Worm (Caenorhabditis elegans) whole organism, young adult: Measurements from ENCODE around the gene txt-13.

Experiments
- B0035.1 ChIP-seq: sonication (generic microtip); optimal IDR thresholded peaks from 2 replicates; lab custom pipeline; 2016; ENCODE audit warnings: missing genetic modification characterization, mild to moderate bottlenecking, missing compliant biosample characterization, missing genotype, missing genetic modification reagents
- B0336.3 ChIP-seq: fragments of 200-800 bp; sonication (Bioruptor generic); IDR thresholded peaks from 2 replicates; pipeline ENCODE4 v1.3.6; 2022; ENCODE audit warnings: missing genetic modification characterization, missing compliant biosample characterization
- C06A6.2 ChIP-seq: fragments of 200-800 bp; sonication (Bioruptor generic); conservative IDR thresholded peaks from 2 replicates; pipeline ENCODE4 v1.3.6; 2022; ENCODE audit warnings: missing genetic modification characterization, missing compliant biosample characterization
- D2030.7 ChIP-seq: fragments of 200-800 bp; sonication (Bioruptor generic); IDR thresholded peaks from 2 replicates; pipeline ENCODE4 v1.3.6; 2022; ENCODE audit warnings: missing genetic modification reagents, missing genetic modification characterization, missing compliant biosample characterization
- F23B12.7 ChIP-seq: sonication (generic microtip); optimal IDR thresholded peaks from 2 replicates; lab custom pipeline; 2017; ENCODE audit warnings: missing genetic modification characterization, mild to moderate bottlenecking, missing compliant biosample characterization, antibody characterized with exemption, moderate library complexity; ENCODE audit not compliant: insufficient read depth
- F33H1.4 ChIP-seq: fragments of 200-800 bp; sonication (Bioruptor generic); IDR thresholded peaks from 2 replicates; pipeline ENCODE4 v1.3.6; 2022; ENCODE audit warnings: missing genetic modification reagents, missing genetic modification characterization, missing compliant biosample characterization
- F37B4.10 ChIP-seq: fragments of 200-800 bp; sonication (Bioruptor generic); IDR thresholded peaks from 2 replicates; pipeline ENCODE4 v1.3.6; 2022; ENCODE audit warnings: missing genetic modification characterization, missing compliant biosample characterization
- F55B11.4 ChIP-seq: sonication (generic microtip); optimal IDR thresholded peaks from 2 replicates; lab custom pipeline; 2016; ENCODE audit warnings: missing compliant biosample characterization, missing genetic modification characterization, borderline replicate concordance; ENCODE audit not compliant: insufficient read depth
- F57A8.1 ChIP-seq: fragments of 200-800 bp; sonication (Bioruptor generic); optimal IDR thresholded peaks from 2 replicates; lab custom pipeline; 2018; ENCODE audit warnings: mild to moderate bottlenecking, missing genetic modification characterization, moderate library complexity, missing compliant biosample characterization
- F57C9.4 ChIP-seq: sonication (generic microtip); optimal IDR thresholded peaks from 2 replicates; lab custom pipeline; 2017; ENCODE audit warnings: mild to moderate bottlenecking, missing genetic modification characterization, missing compliant biosample characterization
- K12H6.12 ChIP-seq: fragments of 200-800 bp; sonication (Bioruptor generic); optimal IDR thresholded peaks from 2 replicates; lab custom pipeline; 2018; ENCODE audit warnings: mild to moderate bottlenecking, missing genetic modification characterization, missing compliant biosample characterization
- T26A5.8 ChIP-seq: sonication (generic microtip); optimal IDR thresholded peaks from 2 replicates; lab custom pipeline; 2016; ENCODE audit warnings: missing genetic modification characterization, missing compliant biosample characterization
- Y56A3A.18 ChIP-seq: fragments of 200-800 bp; sonication (Bioruptor generic); IDR thresholded peaks from 2 replicates; pipeline ENCODE4 v1.3.6; 2022; ENCODE audit warnings: missing genetic modification reagents, missing genetic modification characterization, missing compliant biosample characterization
- akir-1 ChIP-seq: fragments of 200-800 bp; sonication (Bioruptor generic); optimal IDR thresholded peaks from 2 replicates; lab custom pipeline; 2018; ENCODE audit warnings: mild to moderate bottlenecking, missing genetic modification characterization, moderate library complexity, missing compliant biosample characterization
- aptf-3 ChIP-seq: fragments of 200-800 bp; sonication (Bioruptor generic); IDR thresholded peaks from 2 replicates; pipeline ENCODE4 v1.3.6; 2022; ENCODE audit warnings: missing genetic modification characterization, missing compliant biosample characterization
- atf-7 ChIP-seq: sonication (generic microtip); optimal IDR thresholded peaks from 2 replicates; lab custom pipeline; 2017; ENCODE audit warnings: mild to moderate bottlenecking, missing genetic modification characterization, missing compliant biosample characterization
- attf-5 ChIP-seq: fragments of 200-800 bp; sonication (Bioruptor generic); optimal IDR thresholded peaks from 2 replicates; lab custom pipeline; 2018; ENCODE audit warnings: mild to moderate bottlenecking, missing genetic modification characterization, missing compliant biosample characterization
- ceh-100 ChIP-seq: fragments of 200-800 bp; sonication (Bioruptor generic); IDR thresholded peaks from 2 replicates; pipeline ENCODE4 v1.3.6; 2022; ENCODE audit warnings: missing genetic modification reagents, missing genetic modification characterization, missing compliant biosample characterization
- die-1 ChIP-seq: sonication (generic microtip); optimal IDR thresholded peaks from 2 replicates; lab custom pipeline; 2016; ENCODE audit warnings: missing genotype, mild to moderate bottlenecking, missing genetic modification characterization, missing compliant biosample characterization
- efl-1 ChIP-seq: fragments of 150-350 bp; optimal IDR thresholded peaks from 2 replicates; lab custom pipeline; 2014; ENCODE audit warnings: missing biosample characterization, missing genetic modification reagents, missing genetic modification characterization
- egl-18 ChIP-seq: fragments of 200-800 bp; sonication (Bioruptor generic); IDR thresholded peaks from 2 replicates; pipeline ENCODE4 v1.3.6; 2022; ENCODE audit warnings: missing genetic modification reagents, missing genetic modification characterization, missing compliant biosample characterization
- ets-4 ChIP-seq: fragments of 200-800 bp; sonication (Bioruptor generic); optimal IDR thresholded peaks from 2 replicates; lab custom pipeline; 2018; ENCODE audit warnings: mild to moderate bottlenecking, missing genetic modification characterization, missing compliant biosample characterization
- hlh-12 ChIP-seq: sonication (generic microtip); optimal IDR thresholded peaks from 2 replicates; lab custom pipeline; 2016; ENCODE audit warnings: missing genetic modification characterization, missing compliant biosample characterization
- hmg-1.2 ChIP-seq: fragments of 200-800 bp; sonication (Bioruptor generic); IDR thresholded peaks from 2 replicates; pipeline ENCODE4 v1.3.6; 2022; ENCODE audit warnings: missing genetic modification reagents, missing genetic modification characterization, missing compliant biosample characterization
- hmg-20 ChIP-seq: fragments of 200-800 bp; sonication (Bioruptor generic); IDR thresholded peaks from 2 replicates; pipeline ENCODE4 v1.3.6; 2022; ENCODE audit warnings: missing genetic modification reagents, missing genetic modification characterization, missing compliant biosample characterization
- let-526 ChIP-seq: fragments of 200-800 bp; sonication (Bioruptor generic); IDR thresholded peaks from 2 replicates; pipeline ENCODE4 v1.3.6; 2022; ENCODE audit warnings: missing genetic modification reagents, missing genetic modification characterization, missing compliant biosample characterization
- lin-40 ChIP-seq: sonication (generic microtip); optimal IDR thresholded peaks from 2 replicates; lab custom pipeline; 2016; ENCODE audit warnings: missing genetic modification characterization, mild to moderate bottlenecking, missing compliant biosample characterization, missing genotype, missing genetic modification reagents
- lsy-27 ChIP-seq: sonication (generic microtip); optimal IDR thresholded peaks from 2 replicates; lab custom pipeline; 2017; ENCODE audit warnings: missing genetic modification characterization, mild to moderate bottlenecking, missing compliant biosample characterization, antibody characterized with exemption, missing genotype, borderline replicate concordance; ENCODE audit not compliant: insufficient read depth
- madf-10 ChIP-seq: sonication (generic microtip); optimal IDR thresholded peaks from 2 replicates; lab custom pipeline; 2016; ENCODE audit warnings: mild to moderate bottlenecking, missing genetic modification characterization, missing compliant biosample characterization
- madf-3 ChIP-seq: fragments of 200-800 bp; sonication (Bioruptor generic); IDR thresholded peaks from 2 replicates; pipeline ENCODE4 v1.3.6; 2022; ENCODE audit warnings: missing genetic modification reagents, missing genetic modification characterization, missing compliant biosample characterization
- nfya-1 ChIP-seq: sonication (generic microtip); optimal IDR thresholded peaks from 2 replicates; lab custom pipeline; 2017; ENCODE audit warnings: antibody characterized with exemption, missing compliant biosample characterization, missing genetic modification characterization, borderline replicate concordance; ENCODE audit not compliant: insufficient read depth
- nfya-2 ChIP-seq: fragments of 200-800 bp; sonication (Bioruptor generic); IDR thresholded peaks from 2 replicates; pipeline ENCODE4 v1.3.6; 2022; ENCODE audit warnings: missing genetic modification reagents, missing genetic modification characterization, missing compliant biosample characterization
- nfyb-1 ChIP-seq: fragments of 200-800 bp; sonication (Bioruptor generic); IDR thresholded peaks from 2 replicates; pipeline ENCODE4 v1.3.6; 2022; ENCODE audit warnings: missing genetic modification reagents, missing genetic modification characterization, missing compliant biosample characterization
- nhr-179 ChIP-seq: sonication (generic microtip); optimal IDR thresholded peaks from 2 replicates; lab custom pipeline; 2016; ENCODE audit warnings: mild to moderate bottlenecking, missing genetic modification characterization, missing compliant biosample characterization
- nhr-27 ChIP-seq: fragments of 200-800 bp; sonication (Bioruptor generic); optimal IDR thresholded peaks from 2 replicates; lab custom pipeline; 2018; ENCODE audit warnings: mild to moderate bottlenecking, missing genetic modification characterization, moderate library complexity, missing compliant biosample characterization
- rcor-1 ChIP-seq: fragments of 200-800 bp; sonication (Bioruptor generic); IDR thresholded peaks from 2 replicates; pipeline ENCODE4 v1.3.6; 2022; ENCODE audit warnings: missing genetic modification reagents, missing genetic modification characterization, missing compliant biosample characterization
- snpc-1.3 ChIP-seq: sonication (generic microtip); optimal IDR thresholded peaks from 2 replicates; lab custom pipeline; 2017; ENCODE audit warnings: missing genetic modification characterization, mild to moderate bottlenecking, missing compliant biosample characterization, antibody characterized with exemption, moderate library complexity, missing genotype, missing genetic modification reagents; ENCODE audit not compliant: insufficient read depth
- somi-1 ChIP-seq: fragments of 200-800 bp; sonication (Bioruptor generic); optimal IDR thresholded peaks from 2 replicates; lab custom pipeline; 2018; ENCODE audit warnings: mild to moderate bottlenecking, missing genetic modification characterization, missing compliant biosample characterization
- tlf-1 ChIP-seq: fragments of 200-800 bp; sonication (Bioruptor generic); optimal IDR thresholded peaks from 2 replicates; lab custom pipeline; 2018; ENCODE audit warnings: mild to moderate bottlenecking, missing genetic modification characterization, missing compliant biosample characterization
- zim-3 ChIP-seq: sonication (generic microtip); optimal IDR thresholded peaks from 2 replicates; lab custom pipeline; 2017; ENCODE audit warnings: mild to moderate bottlenecking, missing genetic modification characterization, moderate library complexity, missing compliant biosample characterization
- ztf-26 ChIP-seq: sonication (generic microtip); optimal IDR thresholded peaks from 2 replicates; lab custom pipeline; 2017; ENCODE audit warnings: missing genetic modification characterization, missing compliant biosample characterization
- ztf-6 ChIP-seq: fragments of 200-800 bp; sonication (Bioruptor generic); IDR thresholded peaks from 2 replicates; pipeline ENCODE4 v1.3.6; 2022; ENCODE audit warnings: missing genetic modification reagents, missing genetic modification characterization, missing compliant biosample characterization

txt-13 gene

DNA sequence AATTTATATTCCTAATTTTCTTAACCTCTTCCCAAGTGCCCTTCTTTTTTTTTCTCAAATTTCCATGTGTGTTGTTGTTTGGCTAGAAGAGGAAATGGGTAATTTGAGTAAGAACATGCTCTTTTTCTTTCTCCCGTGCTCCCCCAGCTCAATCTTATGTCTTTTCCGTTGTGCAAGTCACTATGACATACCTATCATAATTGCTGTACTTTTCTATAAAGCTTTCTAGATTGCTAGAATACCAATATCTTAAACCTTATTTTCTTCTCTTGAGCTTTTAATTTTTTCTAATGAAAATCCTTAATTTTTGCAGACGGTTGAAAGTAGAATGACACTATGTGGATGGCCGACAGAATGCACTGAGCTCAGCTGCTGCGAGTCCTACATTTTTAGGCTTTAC, at the start of gene txt-13:
Gene txt-13, plus strand, starts transcription at position 301 of the 400 bp plus-strand sequence.
- no peak for TF ChIP-seq die-1 (tag; lab: Kevin White, UChicago)
- TF ChIP-seq K12H6.12 (tag; lab: Kevin White, UChicago), result no peak
- TF ChIP-seq, all 124 proteins: peak for 0

DNA sequence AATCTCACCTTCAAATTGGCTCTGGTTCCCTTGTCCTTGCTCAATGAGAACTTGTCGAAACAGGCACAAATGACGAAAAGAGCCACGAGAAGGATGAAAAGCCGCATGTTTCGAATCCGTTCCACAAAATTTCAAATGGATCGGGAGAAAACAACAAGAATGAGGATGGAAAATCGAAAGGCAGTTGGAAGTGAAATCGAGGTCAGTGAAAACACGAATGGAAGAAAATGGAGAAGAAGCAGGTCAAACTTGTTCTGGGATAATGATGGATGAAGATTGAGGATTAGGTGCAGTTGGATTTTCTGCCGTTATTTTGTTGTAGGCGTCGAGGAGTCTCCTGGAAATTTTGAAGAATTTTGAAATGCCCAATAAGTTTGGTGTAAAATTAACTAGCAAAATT, 47.4 kb upstream of the txt-13 start:
- TF ChIP-seq zim-3 (tag; lab: Kevin White, UChicago), result no peak
- no peak for TF ChIP-seq F37B4.10 (GFP tag; lab: Robert Waterston, UW)
- no peak for TF ChIP-seq somi-1 (GFP tag; lab: Kevin White, UChicago)
- TF ChIP-seq F23B12.7 (tag; lab: Kevin White, UChicago), result no peak
- no peak for TF ChIP-seq madf-3 (GFP tag; lab: Robert Waterston, UW)
- no peak for TF ChIP-seq F57C9.4 (tag; lab: Kevin White, UChicago)
- TF ChIP-seq atf-7 (tag; lab: Kevin White, UChicago), result no peak
- no peak for TF ChIP-seq F33H1.4 (GFP tag; lab: Robert Waterston, UW)
- no peak for TF ChIP-seq lin-40 (tag; lab: Kevin White, UChicago)
- no peak for TF ChIP-seq ztf-26 (tag; lab: Kevin White, UChicago)
- TF ChIP-seq attf-5 (GFP tag; lab: Kevin White, UChicago), result no peak
- no peak for TF ChIP-seq aptf-3
- TF ChIP-seq Y56A3A.18 (GFP tag; lab: Robert Waterston, UW), result no peak
- TF ChIP-seq ztf-6 (GFP tag; lab: Robert Waterston, UW), result no peak
- TF ChIP-seq hmg-1.2 (GFP tag; lab: Robert Waterston, UW), result no peak
- no peak for TF ChIP-seq hlh-12
- TF ChIP-seq nfyb-1 (GFP tag; lab: Robert Waterston, UW), result no peak
- no peak for TF ChIP-seq snpc-1.3 (tag; lab: Kevin White, UChicago)
- TF ChIP-seq, all 124 proteins: peak for 0

DNA sequence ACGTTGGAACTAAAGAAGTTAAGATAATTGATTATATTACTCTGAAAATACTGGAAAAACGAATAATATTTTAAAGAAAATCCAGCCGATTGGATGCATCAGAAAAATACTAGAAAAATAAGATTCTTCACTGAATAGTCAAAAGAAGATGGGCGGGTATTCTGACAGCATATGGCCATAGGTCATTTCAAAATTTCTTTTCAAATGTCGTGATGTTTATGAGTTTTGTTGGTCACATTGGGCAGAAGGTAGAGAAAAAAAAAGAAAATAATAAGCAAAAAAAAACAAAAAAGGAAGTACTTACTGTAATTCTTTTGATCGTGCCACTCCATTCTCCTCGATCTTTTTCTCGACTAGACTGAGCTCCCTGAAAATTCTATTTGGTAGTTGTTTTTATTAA, 46.8 kb upstream of the txt-13 start, which contains the start of gene F59B10.5:
Gene F59B10.5, minus strand, starts transcription at position 101 of the 400 bp plus-strand sequence.
- TF ChIP-seq let-526 (GFP tag; lab: Robert Waterston, UW) (no peak), nfyb-1 (GFP tag; lab: Robert Waterston, UW) (no peak), zim-3 (tag; lab: Kevin White, UChicago) (no peak), attf-5 (GFP tag; lab: Kevin White, UChicago) (no peak), hmg-20 (GFP tag; lab: Robert Waterston, UW) (no peak), efl-1 (no peak), F23B12.7 (tag; lab: Kevin White, UChicago) (no peak), C06A6.2 (GFP tag; lab: Robert Waterston, UW) (no peak), atf-7 (tag; lab: Kevin White, UChicago) (no peak), madf-10 (no peak), ets-4 (no peak), T26A5.8 (tag; lab: Kevin White, UChicago) (no peak), nfya-2 (GFP tag; lab: Robert Waterston, UW) (no peak), egl-18 (GFP tag; lab: Robert Waterston, UW) (no peak), nhr-27 (tag; lab: Kevin White, UChicago) (no peak), F57C9.4 (tag; lab: Kevin White, UChicago) (no peak), akir-1 (GFP tag; lab: Kevin White, UChicago) (no peak)

DNA sequence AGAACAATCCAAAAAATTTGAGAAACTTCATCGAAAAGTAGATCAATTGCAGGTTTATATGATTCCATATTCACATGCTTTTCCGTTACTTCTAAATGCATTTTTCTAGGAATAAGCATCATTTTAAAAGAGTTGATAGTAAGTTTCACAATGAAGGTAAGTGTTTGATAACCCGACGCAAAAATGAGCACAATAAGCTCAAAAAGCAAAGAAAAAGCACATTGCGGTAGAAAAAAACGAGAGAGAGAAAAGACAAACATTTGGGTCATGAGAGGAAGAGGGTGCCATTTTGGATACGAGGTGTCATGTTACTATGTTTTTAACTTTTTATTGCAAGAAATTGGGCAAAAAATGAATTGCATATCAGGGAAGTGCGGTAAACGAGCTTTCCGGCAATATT, 46.0 kb upstream of the txt-13 start, which contains the start of gene F59B10.6:
Gene F59B10.6, minus strand, starts transcription at position 101 of the 400 bp plus-strand sequence.
- TF ChIP-seq nfya-1 (no peak), B0336.3 (GFP tag; lab: Robert Waterston, UW) (no peak), tlf-1 (GFP tag; lab: Kevin White, UChicago) (no peak), ceh-100 (GFP tag; lab: Robert Waterston, UW) (no peak), nfyb-1 (GFP tag; lab: Robert Waterston, UW) (no peak), lsy-27 (no peak), B0035.1 (tag; lab: Kevin White, UChicago) (no peak), D2030.7 (GFP tag; lab: Robert Waterston, UW) (no peak), nhr-179 (no peak), rcor-1 (GFP tag; lab: Robert Waterston, UW) (no peak), F55B11.4 (tag; lab: Kevin White, UChicago) (no peak), F57A8.1 (GFP tag; lab: Kevin White, UChicago) (no peak), F23B12.7 (tag; lab: Kevin White, UChicago) (no peak)
